Worm (Caenorhabditis elegans) whole organism, L3 larva: ENCODE data around the gene slc-25A26.

Experiments used
- R02D3.7 ChIP-seq: fragments of 150-350 bp; optimal IDR thresholded peaks from 2 replicates; lab custom pipeline; 2014; ENCODE audit warnings: missing biosample characterization, missing genetic modification characterization
- ama-1 ChIP-seq: fragments of 150-350 bp; optimal IDR thresholded peaks from 2 replicates; lab custom pipeline; 2018
- ceh-16 ChIP-seq: sonication (generic microtip); optimal IDR thresholded peaks from 2 replicates; lab custom pipeline; 2017; ENCODE audit warnings: missing biosample characterization, missing genetic modification characterization
- ceh-28 ChIP-seq: fragments of 150-350 bp; optimal IDR thresholded peaks from 2 replicates; lab custom pipeline; 2014; ENCODE audit warnings: missing biosample characterization, missing genetic modification reagents, missing genetic modification characterization
- ceh-82 ChIP-seq: fragments of 150-350 bp; optimal IDR thresholded peaks from 2 replicates; lab custom pipeline; 2014; ENCODE audit warnings: missing biosample characterization, missing genetic modification characterization
- ceh-9 ChIP-seq: sonication (generic microtip); optimal IDR thresholded peaks from 2 replicates; lab custom pipeline; 2018; ENCODE audit warnings: missing biosample characterization, missing genetic modification characterization
- egl-5 ChIP-seq: fragments of 150-350 bp; optimal IDR thresholded peaks from 2 replicates; lab custom pipeline; 2017; ENCODE audit warnings: missing biosample characterization, missing genetic modification reagents, missing genetic modification characterization, inconsistent platforms
- elt-2 ChIP-seq: sonication (generic microtip); optimal IDR thresholded peaks from 2 replicates; lab custom pipeline; 2016; ENCODE audit warnings: missing genetic modification reagents, mild to moderate bottlenecking, missing genetic modification characterization, missing compliant biosample characterization
- elt-3 ChIP-seq, 3 experiments: fragments of 150-350 bp in 1 of 3; sonication (generic microtip) in 2 of 3; optimal IDR thresholded peaks; 2 replicates in 2 of 3; 4 replicates in 1 of 3; lab custom pipeline; 2014 to 2017; ENCODE audit warnings: missing biosample characterization in 3 of 3, missing genetic modification characterization in 3 of 3
- eor-1 ChIP-seq, 2 experiments: fragments of 150-350 bp; optimal IDR thresholded peaks; 2 replicates each; lab custom pipeline; 2014 to 2018; ENCODE audit warnings: missing biosample characterization in 2 of 2, missing genetic modification characterization in 2 of 2
- fkh-10 ChIP-seq: sonication (generic microtip); optimal IDR thresholded peaks from 2 replicates; lab custom pipeline; 2017; ENCODE audit warnings: missing biosample characterization, missing genetic modification reagents, missing genetic modification characterization
- fos-1 ChIP-seq: fragments of 150-350 bp; optimal IDR thresholded peaks from 2 replicates; lab custom pipeline; 2014; ENCODE audit warnings: missing biosample characterization, missing genetic modification characterization
- hmg-11 ChIP-seq: sonication (generic microtip); optimal IDR thresholded peaks from 2 replicates; lab custom pipeline; 2016; ENCODE audit warnings: missing genetic modification characterization, missing compliant biosample characterization
- jun-1 ChIP-seq: fragments of 150-350 bp; optimal IDR thresholded peaks from 2 replicates; lab custom pipeline; 2014; ENCODE audit warnings: missing biosample characterization, missing genetic modification reagents, missing genetic modification characterization
- lin-15B ChIP-seq: fragments of 150-350 bp; optimal IDR thresholded peaks from 2 replicates; lab custom pipeline; 2014; ENCODE audit warnings: missing biosample characterization, missing genetic modification characterization
- lsy-12 ChIP-seq: sonication (generic microtip); optimal IDR thresholded peaks from 2 replicates; lab custom pipeline; 2016; ENCODE audit warnings: mild to moderate bottlenecking, missing genetic modification characterization, missing compliant biosample characterization
- mdl-1 ChIP-seq: fragments of 150-350 bp; optimal IDR thresholded peaks from 2 replicates; lab custom pipeline; 2014; ENCODE audit warnings: missing biosample characterization, missing genetic modification characterization
- mml-1 ChIP-seq: fragments of 150-350 bp; sonication (generic microtip); optimal IDR thresholded peaks from 3 replicates; lab custom pipeline; 2014; ENCODE audit warnings: missing biosample characterization, missing genetic modification characterization
- nfya-1 ChIP-seq: sonication (generic microtip); optimal IDR thresholded peaks from 2 replicates; lab custom pipeline; 2017; ENCODE audit warnings: missing genetic modification characterization, mild to moderate bottlenecking, missing compliant biosample characterization, antibody characterized with exemption, moderate library complexity; ENCODE audit not compliant: insufficient read depth
- nhr-11 ChIP-seq: fragments of 150-350 bp; optimal IDR thresholded peaks from 2 replicates; lab custom pipeline; 2014; ENCODE audit warnings: missing biosample characterization, missing genetic modification characterization
- nhr-12 ChIP-seq: fragments of 150-350 bp; optimal IDR thresholded peaks from 2 replicates; lab custom pipeline; 2014; ENCODE audit warnings: missing biosample characterization, missing genetic modification characterization
- nhr-23 ChIP-seq: fragments of 150-350 bp; optimal IDR thresholded peaks from 2 replicates; lab custom pipeline; 2014; ENCODE audit warnings: missing biosample characterization, missing genetic modification reagents, missing genetic modification characterization
- nhr-25 ChIP-seq: sonication (generic microtip); optimal IDR thresholded peaks from 2 replicates; lab custom pipeline; 2017; ENCODE audit warnings: missing biosample characterization, missing genetic modification characterization
- nhr-28 ChIP-seq: fragments of 150-350 bp; optimal IDR thresholded peaks from 2 replicates; lab custom pipeline; 2014; ENCODE audit warnings: missing biosample characterization, missing genetic modification characterization
- nhr-43 ChIP-seq: sonication (generic microtip); optimal IDR thresholded peaks from 2 replicates; lab custom pipeline; 2016; ENCODE audit warnings: mild to moderate bottlenecking, missing genetic modification characterization, missing compliant biosample characterization; ENCODE audit not compliant: poor library complexity, severe bottlenecking
- nhr-67 ChIP-seq: fragments of 150-350 bp; optimal IDR thresholded peaks from 2 replicates; lab custom pipeline; 2014; ENCODE audit warnings: missing biosample characterization, missing genetic modification characterization
- nhr-76 ChIP-seq: fragments of 150-350 bp; sonication (generic microtip); optimal IDR thresholded peaks from 5 replicates; lab custom pipeline; 2014; ENCODE audit warnings: missing biosample characterization, missing genetic modification characterization
- nhr-77 ChIP-seq: fragments of 150-350 bp; optimal IDR thresholded peaks from 2 replicates; lab custom pipeline; 2014; ENCODE audit warnings: missing biosample characterization, missing genetic modification characterization
- pha-4 ChIP-seq: fragments of 150-350 bp; optimal IDR thresholded peaks from 2 replicates; lab custom pipeline; 2014; ENCODE audit warnings: missing biosample characterization, missing genetic modification reagents, missing genetic modification characterization
- pqm-1 ChIP-seq: fragments of 150-350 bp; optimal IDR thresholded peaks from 2 replicates; lab custom pipeline; 2017; ENCODE audit warnings: missing biosample characterization, missing genetic modification characterization, inconsistent platforms
- sea-2 ChIP-seq: fragments of 150-350 bp; sonication (generic microtip); optimal IDR thresholded peaks from 4 replicates; lab custom pipeline; 2014; ENCODE audit warnings: missing biosample characterization, missing genetic modification reagents, missing genetic modification characterization
- skn-1 ChIP-seq: fragments of 150-350 bp; optimal IDR thresholded peaks from 2 replicates; lab custom pipeline; 2014; ENCODE audit warnings: missing biosample characterization, missing genetic modification characterization
- snpc-4 ChIP-seq: fragments of 150-350 bp; optimal IDR thresholded peaks from 2 replicates; lab custom pipeline; 2014; ENCODE audit warnings: missing biosample characterization, missing genetic modification characterization
- unc-39 ChIP-seq: sonication (generic microtip); optimal IDR thresholded peaks from 4 replicates; lab custom pipeline; 2017; ENCODE audit warnings: missing biosample characterization, missing genetic modification characterization
- zag-1 ChIP-seq: fragments of 150-350 bp; optimal IDR thresholded peaks from 2 replicates; lab custom pipeline; 2014; ENCODE audit warnings: missing biosample characterization, missing genetic modification characterization
- ztf-11 ChIP-seq: fragments of 150-350 bp; optimal IDR thresholded peaks from 2 replicates; lab custom pipeline; 2014; ENCODE audit warnings: missing biosample characterization, missing genetic modification characterization

Gene slc-25A26

DNA sequence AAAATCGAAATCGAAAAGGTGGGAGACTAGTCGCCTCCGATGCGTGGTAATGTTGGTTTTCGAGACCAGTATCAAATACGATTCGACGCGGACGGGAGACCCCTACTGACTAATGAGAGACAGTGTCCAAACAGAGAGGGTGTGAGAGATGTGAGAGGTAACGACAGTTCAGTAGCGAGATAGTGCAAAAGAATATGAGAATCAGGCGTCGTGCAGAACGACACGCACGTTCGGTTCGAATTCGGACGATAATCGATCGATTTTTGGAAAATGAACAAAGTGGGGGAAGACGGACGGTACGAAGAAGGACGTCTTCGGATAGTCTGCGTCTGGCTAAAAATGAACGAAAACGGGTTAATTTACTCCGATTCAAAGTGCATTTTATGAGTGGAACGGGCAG is 8.3 kb upstream of the slc-25A26 start, which contains the start of gene D1046.16:
D1046.16 (plus strand) TSS at position 195 of the 400 bp plus-strand sequence.
- TF ChIP-seq elt-2 (tag; lab: Kevin White, UChicago) = peak; percentile 35
- TF ChIP-seq nfya-1 = peak; percentile 20
- TF ChIP-seq nhr-43 = peak; percentile 19
- peak; percentile 90 for TF ChIP-seq nhr-25 (tag; lab: Kevin White, UChicago)
- peak; percentile 20 for TF ChIP-seq snpc-4 (tag; lab: Kevin White, UChicago)
- TF ChIP-seq ceh-16 (tag; lab: Kevin White, UChicago) = no peak
- peak; percentile 53 for TF ChIP-seq nhr-23 (tag; lab: Kevin White, UChicago)
- TF ChIP-seq lin-15B (tag; lab: Kevin White, UChicago) = peak; percentile 49
- TF ChIP-seq ceh-28 (tag; lab: Kevin White, UChicago) = peak; percentile 68
- peak; percentile 37 for TF ChIP-seq hmg-11 (tag; lab: Kevin White, UChicago)
- TF ChIP-seq nhr-12 = no peak
- TF ChIP-seq mml-1 (tag; lab: Kevin White, UChicago) = no peak
- TF ChIP-seq pha-4 (tag; lab: Kevin White, UChicago) = peak; percentile 42

DNA sequence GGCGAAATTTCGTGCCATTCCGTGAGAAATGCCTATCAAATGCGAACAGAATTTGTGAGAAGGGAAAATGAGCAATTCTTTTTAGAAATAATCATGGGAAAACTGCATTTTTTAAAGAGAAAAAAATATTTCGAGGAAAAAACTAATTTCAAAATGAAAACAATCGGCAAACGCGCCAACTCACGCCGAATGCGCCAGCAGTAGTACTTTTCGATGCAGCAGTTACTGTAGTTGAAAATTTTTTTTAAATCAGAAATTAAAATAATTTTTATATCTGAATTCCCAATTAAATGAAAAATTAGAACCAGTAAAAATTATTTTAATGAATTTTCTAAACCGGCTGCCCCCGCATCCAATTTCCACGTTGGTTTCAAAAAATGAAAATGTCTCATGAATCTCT is 6.9 kb upstream of the slc-25A26 start:
- TF ChIP-seq fkh-10 (GFP tag; lab: Kevin White, UChicago) = no peak
- no peak for TF ChIP-seq elt-2 (tag; lab: Kevin White, UChicago)
- TF ChIP-seq nfya-1 = no peak
- TF ChIP-seq jun-1 = no peak
- no peak for TF ChIP-seq lin-15B (tag; lab: Kevin White, UChicago)
- no peak for TF ChIP-seq fos-1 (tag; lab: Kevin White, UChicago)
- no peak for TF ChIP-seq R02D3.7 (tag; lab: Kevin White, UChicago)
- TF ChIP-seq ceh-16 (tag; lab: Kevin White, UChicago) = no peak
- TF ChIP-seq nhr-25 (tag; lab: Kevin White, UChicago) = no peak
- no peak for TF ChIP-seq nhr-76 (tag; lab: Kevin White, UChicago)
- no peak for TF ChIP-seq unc-39 (tag; lab: Kevin White, UChicago)
- TF ChIP-seq eor-1 (tag; optimal IDR thresholded peaks at IDR 0.05; lab: Kevin White, UChicago) = no peak
- TF ChIP-seq nhr-77 = no peak
- TF ChIP-seq pha-4 (tag; lab: Kevin White, UChicago) = no peak

DNA sequence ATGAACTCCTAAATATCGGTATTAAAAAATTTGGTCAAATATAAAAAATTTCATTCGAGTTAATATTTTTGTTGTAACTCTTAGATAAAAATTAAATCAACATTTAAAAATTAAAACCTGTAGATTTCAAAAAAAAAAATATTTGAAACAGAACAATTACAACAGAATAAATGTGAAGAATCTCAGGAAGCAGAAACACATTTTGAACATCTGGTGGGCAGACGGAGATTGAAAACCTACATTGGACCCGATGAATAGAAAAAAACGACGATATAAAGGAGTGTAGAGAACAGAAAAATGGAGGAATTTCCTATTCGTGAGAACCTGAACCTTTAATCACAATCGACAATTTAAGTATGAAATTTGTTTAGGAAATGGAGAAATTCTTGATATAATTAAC is 6.1 kb upstream of the slc-25A26 start:
- no peak for TF ChIP-seq nhr-67
- TF ChIP-seq zag-1 (tag; lab: Kevin White, UChicago) = no peak
- TF ChIP-seq nhr-12 = no peak
- TF ChIP-seq nhr-23 (tag; lab: Kevin White, UChicago) = no peak
- no peak for TF ChIP-seq mdl-1 (tag; lab: Kevin White, UChicago)
- no peak for TF ChIP-seq ceh-9 (tag; lab: Kevin White, UChicago)
- no peak for TF ChIP-seq sea-2 (GFP tag; lab: Kevin White, UChicago)
- TF ChIP-seq skn-1 = no peak
- TF ChIP-seq jun-1 = no peak
- TF ChIP-seq lsy-12 (tag; lab: Kevin White, UChicago) = no peak
- no peak for TF ChIP-seq nhr-11 (tag; lab: Kevin White, UChicago)
- TF ChIP-seq eor-1 (tag; optimal IDR thresholded peaks at IDR 0.05; lab: Kevin White, UChicago) = no peak
- TF ChIP-seq pqm-1 (tag; lab: Kevin White, UChicago) = no peak

DNA sequence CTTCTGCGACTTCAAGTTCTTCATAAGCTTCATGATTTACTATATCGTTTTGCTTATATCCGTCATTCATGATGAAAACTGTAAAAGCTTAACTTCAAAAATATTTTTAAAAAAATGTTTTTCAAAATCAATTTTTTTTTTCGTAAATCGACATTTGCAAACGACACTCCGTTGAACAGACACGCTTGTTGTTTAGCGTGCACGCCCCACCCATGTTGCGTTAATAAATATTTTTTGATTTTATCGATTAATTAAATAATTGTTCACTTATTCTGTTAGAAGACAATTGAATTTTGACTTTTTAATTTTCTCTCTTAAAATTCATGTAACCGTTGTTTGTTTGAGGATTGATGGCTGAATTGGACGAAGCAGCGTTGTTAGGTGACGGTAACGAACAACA is 4.3 kb upstream of the slc-25A26 start, which contains the start of the genes D1046.2 and cfim-2:
D1046.2 (minus strand) TSS at position 78 of the 400 bp plus-strand sequence.
cfim-2 (plus strand) TSS at position 335 of the 400 bp plus-strand sequence.
- peak; percentile 44 for TF ChIP-seq pha-4 (tag; lab: Kevin White, UChicago)
- no peak for TF ChIP-seq ceh-82 (tag; lab: Kevin White, UChicago)
- no peak for TF ChIP-seq elt-3 (tag; optimal IDR thresholded peaks at IDR 0.05; lab: Kevin White, UChicago)
- TF ChIP-seq R02D3.7 (tag; lab: Kevin White, UChicago) = peak; percentile 12
- TF ChIP-seq nfya-1 = peak; percentile 42
- peak; percentile 38 for TF ChIP-seq nhr-23 (tag; lab: Kevin White, UChicago)
- TF ChIP-seq skn-1 = no peak
- TF ChIP-seq lin-15B (tag; lab: Kevin White, UChicago) = peak; percentile 28
- no peak for TF ChIP-seq egl-5 (tag; lab: Kevin White, UChicago)
- TF ChIP-seq nhr-28 (tag; lab: Kevin White, UChicago) = no peak

DNA sequence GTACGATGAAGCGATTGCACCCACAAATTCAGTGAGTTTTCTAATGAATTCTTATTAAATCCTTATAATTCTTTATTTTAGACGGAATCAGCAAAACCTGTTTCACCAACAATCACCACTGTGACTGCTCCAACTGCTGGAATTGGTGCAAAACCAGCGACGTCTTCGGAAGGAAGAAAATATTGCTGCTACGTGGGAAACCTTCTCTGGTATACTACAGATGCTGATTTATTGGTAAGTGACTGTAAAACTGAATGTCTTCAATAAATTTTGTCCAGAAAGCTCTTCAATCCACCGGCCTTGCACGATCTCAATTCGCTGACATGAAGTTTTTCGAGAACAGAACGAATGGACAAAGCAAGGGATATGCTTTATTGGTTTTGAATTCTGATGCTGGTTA is 3.7 kb upstream of the slc-25A26 start:
- TF ChIP-seq ama-1 (no peak), ztf-11 (tag; lab: Kevin White, UChicago) (no peak)
